Fruit fly (Drosophila melanogaster) whole organism, embryonic: ENCODE measurements around the gene CG43116.

Experiments
- Atf3 ChIP-seq: fragments of 200-800 bp; sonication (Bioruptor generic); optimal IDR thresholded peaks from 3 replicates; lab custom pipeline; 2016; ENCODE audit warnings: missing biosample characterization, missing genetic modification characterization
- Awh ChIP-seq: fragments of 200-800 bp; sonication (Bioruptor generic); IDR thresholded peaks from 2 replicates; pipeline ENCODE4, ENCODE4 v1.3.6; 2022; ENCODE audit warnings: missing biosample characterization, missing genetic modification characterization
- CG10321 ChIP-seq: fragments of 200-800 bp; sonication (Bioruptor generic); IDR thresholded peaks from 2 replicates; pipeline ENCODE4 v1.3.6; 2022; ENCODE audit warnings: missing biosample characterization, missing genetic modification characterization
- CG1529 ChIP-seq: fragments of 200-800 bp; sonication (Bioruptor generic); optimal IDR thresholded peaks from 3 replicates; lab custom pipeline; 2018; ENCODE audit warnings: missing biosample characterization, missing genetic modification characterization
- CG16863 ChIP-seq: fragments of 200-800 bp; sonication (Bioruptor generic); optimal IDR thresholded peaks from 3 replicates; lab custom pipeline; 2016; ENCODE audit warnings: missing biosample characterization, missing genetic modification characterization
- CG17385 ChIP-seq: fragments of 200-800 bp; sonication (Bioruptor generic); optimal IDR thresholded peaks from 3 replicates; lab custom pipeline; 2018; ENCODE audit warnings: missing biosample characterization, mild to moderate bottlenecking, missing genetic modification characterization
- CG2199 ChIP-seq: fragments of 200-800 bp; sonication (Bioruptor generic); IDR thresholded peaks from 3 replicates; pipeline ENCODE4 v1.3.6; 2022; ENCODE audit warnings: missing biosample characterization, missing genetic modification characterization
- CG2875 ChIP-seq: fragments of 200-800 bp; sonication (Bioruptor generic); optimal IDR thresholded peaks from 2 replicates; lab custom pipeline; 2017; ENCODE audit warnings: missing biosample characterization, mild to moderate bottlenecking, missing genetic modification characterization, missing genetic modification reagents
- CG30403 ChIP-seq: fragments of 200-800 bp; sonication (Bioruptor generic); optimal IDR thresholded peaks from 3 replicates; lab custom pipeline; 2016; ENCODE audit warnings: missing biosample characterization, missing genetic modification characterization
- CG32772 ChIP-seq: fragments of 200-800 bp; sonication (Bioruptor generic); IDR thresholded peaks from 2 replicates; pipeline ENCODE4 v1.3.6; 2022; ENCODE audit warnings: missing biosample characterization, missing genetic modification characterization
- CG34422 ChIP-seq: fragments of 200-800 bp; sonication (Bioruptor generic); IDR thresholded peaks from 3 replicates; pipeline ENCODE4 v1.3.6; 2022; ENCODE audit warnings: missing biosample characterization, missing genetic modification characterization
- CG7745 ChIP-seq: fragments of 200-800 bp; sonication (Bioruptor generic); optimal IDR thresholded peaks from 2 replicates; lab custom pipeline; 2018; ENCODE audit warnings: missing biosample characterization, mild to moderate bottlenecking, missing genetic modification characterization, moderate library complexity
- CG7963 ChIP-seq: fragments of 200-800 bp; sonication (Bioruptor generic); IDR thresholded peaks from 3 replicates; pipeline ENCODE4 v1.3.6; 2022; ENCODE audit warnings: missing biosample characterization, missing genetic modification characterization; ENCODE audit not compliant: partially characterized antibody
- CG8281 ChIP-seq: fragments of 200-800 bp; sonication (Bioruptor generic); optimal IDR thresholded peaks from 2 replicates; lab custom pipeline; 2018; ENCODE audit warnings: missing biosample characterization, mild to moderate bottlenecking, missing genetic modification characterization, moderate library complexity
- CG8944 ChIP-seq: fragments of 200-800 bp; sonication (Bioruptor generic); optimal IDR thresholded peaks from 3 replicates; lab custom pipeline; 2016; ENCODE audit warnings: missing biosample characterization, missing genetic modification characterization
- CkIIα-i1 ChIP-seq: fragments of 200-800 bp; sonication (Bioruptor generic); IDR thresholded peaks from 2 replicates; pipeline ENCODE4 v1.3.6; 2022; ENCODE audit warnings: missing biosample characterization, missing genetic modification characterization
- Dref ChIP-seq: fragments of 200-800 bp; sonication (Bioruptor generic); IDR thresholded peaks from 2 replicates; pipeline ENCODE4 v1.3.6; 2022; ENCODE audit warnings: missing biosample characterization, missing genetic modification characterization
- HLHmδ ChIP-seq: fragments of 200-800 bp; sonication (Bioruptor generic); optimal IDR thresholded peaks from 2 replicates; lab custom pipeline; 2018; ENCODE audit warnings: missing biosample characterization, mild to moderate bottlenecking, missing genetic modification characterization, moderate library complexity
- Kr ChIP-seq: fragments of 200-800 bp; sonication (Bioruptor generic); optimal IDR thresholded peaks from 2 replicates; lab custom pipeline; 2017; ENCODE audit warnings: missing biosample characterization, mild to moderate bottlenecking, missing genetic modification characterization
- Med ChIP-seq: fragments of 200-800 bp; sonication (Bioruptor generic); peaks from one replicate; lab custom pipeline; 2016; ENCODE audit warnings: missing biosample characterization, missing genetic modification characterization, mild to moderate bottlenecking, inconsistent platforms, moderate library complexity
- Nf-YA ChIP-seq: fragments of 200-800 bp; sonication (Bioruptor generic); IDR thresholded peaks from 2 replicates; pipeline ENCODE4 v1.3.6; 2022; ENCODE audit warnings: missing biosample characterization, missing genetic modification characterization
- NfI ChIP-seq: fragments of 200-800 bp; sonication (Bioruptor generic); optimal IDR thresholded peaks from 3 replicates; lab custom pipeline; 2018; ENCODE audit warnings: missing biosample characterization, mild to moderate bottlenecking, missing genetic modification characterization, moderate library complexity
- Oli ChIP-seq: fragments of 200-800 bp; sonication (Bioruptor generic); optimal IDR thresholded peaks from 2 replicates; lab custom pipeline; 2018; ENCODE audit warnings: missing biosample characterization, mild to moderate bottlenecking, missing genetic modification characterization, moderate library complexity
- Poxn ChIP-seq: fragments of 200-800 bp; sonication (Bioruptor generic); IDR thresholded peaks from 2 replicates; pipeline ENCODE4 v1.3.6; 2022; ENCODE audit warnings: missing biosample characterization, missing genetic modification characterization
- ab ChIP-seq: fragments of 200-800 bp; sonication (Bioruptor generic); optimal IDR thresholded peaks from 2 replicates; lab custom pipeline; 2016; ENCODE audit warnings: missing biosample characterization, missing genetic modification characterization
- ap ChIP-seq: fragments of 200-800 bp; sonication (Bioruptor generic); IDR thresholded peaks from 2 replicates; pipeline ENCODE4 v1.3.6; 2022; ENCODE audit warnings: missing biosample characterization, missing genetic modification characterization
- ara ChIP-seq: fragments of 200-800 bp; sonication (Bioruptor generic); IDR thresholded peaks from 2 replicates; pipeline ENCODE4 v1.3.6; 2022; ENCODE audit warnings: missing biosample characterization, missing genetic modification characterization
- cg ChIP-seq: fragments of 200-800 bp; sonication (Bioruptor generic); optimal IDR thresholded peaks from 3 replicates; lab custom pipeline; 2019; ENCODE audit warnings: missing biosample characterization, mild to moderate bottlenecking, missing genetic modification characterization, moderate library complexity
- da ChIP-seq: fragments of 200-800 bp; sonication (Bioruptor generic); optimal IDR thresholded peaks from 2 replicates; lab custom pipeline; 2016; ENCODE audit warnings: missing biosample characterization, missing genetic modification characterization
- dmrt11E ChIP-seq: fragments of 200-800 bp; sonication (Bioruptor generic); optimal IDR thresholded peaks from 3 replicates; lab custom pipeline; 2018; ENCODE audit warnings: missing biosample characterization, mild to moderate bottlenecking, missing genetic modification characterization, moderate library complexity
- dysf ChIP-seq: fragments of 200-800 bp; sonication (Bioruptor generic); IDR thresholded peaks from 3 replicates; pipeline ENCODE4 v1.3.6; 2022; ENCODE audit warnings: missing biosample characterization, missing genetic modification characterization
- ind ChIP-seq: fragments of 200-800 bp; sonication (Bioruptor generic); optimal IDR thresholded peaks from 3 replicates; lab custom pipeline; 2016; ENCODE audit warnings: missing biosample characterization, missing genetic modification characterization
- insv ChIP-seq, 2 experiments: fragments of 200-800 bp; sonication (Bioruptor generic); optimal IDR thresholded peaks; 3 replicates each; lab custom pipeline; 2016 to 2018; ENCODE audit warnings: missing biosample characterization in 2 of 2, missing genetic modification characterization in 2 of 2
- kah ChIP-seq: fragments of 200-800 bp; sonication (Bioruptor generic); optimal IDR thresholded peaks from 2 replicates; lab custom pipeline; 2018; ENCODE audit warnings: missing biosample characterization, mild to moderate bottlenecking, missing genetic modification characterization
- kni ChIP-seq: fragments of 200-800 bp; sonication (Bioruptor generic); optimal IDR thresholded peaks from 3 replicates; lab custom pipeline; 2017; ENCODE audit warnings: mild to moderate bottlenecking, missing biosample characterization, missing genetic modification reagents, missing genetic modification characterization
- nerfin-1 ChIP-seq: fragments of 200-800 bp; sonication (Bioruptor generic); optimal IDR thresholded peaks from 3 replicates; lab custom pipeline; 2019; ENCODE audit warnings: missing biosample characterization, mild to moderate bottlenecking, missing genetic modification characterization, moderate library complexity
- oc ChIP-seq: fragments of 200-800 bp; sonication (Bioruptor generic); optimal IDR thresholded peaks from 2 replicates; lab custom pipeline; 2018; ENCODE audit warnings: missing biosample characterization, mild to moderate bottlenecking, missing genetic modification characterization, moderate library complexity
- p53 ChIP-seq: fragments of 200-800 bp; sonication (Bioruptor generic); optimal IDR thresholded peaks from 2 replicates; lab custom pipeline; 2016; ENCODE audit warnings: missing biosample characterization, missing genetic modification characterization
- pros ChIP-seq: fragments of 200-800 bp; sonication (Bioruptor generic); optimal IDR thresholded peaks from 3 replicates; lab custom pipeline; 2019; ENCODE audit warnings: missing biosample characterization, mild to moderate bottlenecking, missing genetic modification characterization, moderate library complexity
- row ChIP-seq: fragments of 200-800 bp; sonication (Bioruptor generic); IDR thresholded peaks from 3 replicates; pipeline ENCODE4 v1.3.6; 2022; ENCODE audit warnings: missing biosample characterization, missing genetic modification characterization
- schlank ChIP-seq: fragments of 200-800 bp; sonication (Bioruptor generic); optimal IDR thresholded peaks from 2 replicates; lab custom pipeline; 2018; ENCODE audit warnings: missing biosample characterization, mild to moderate bottlenecking, missing genetic modification characterization
- sens ChIP-seq: fragments of 200-800 bp; sonication (Bioruptor generic); peaks from one replicate; lab custom pipeline; 2016; ENCODE audit warnings: missing biosample characterization, missing genetic modification characterization
- slbo ChIP-seq: fragments of 200-800 bp; sonication (Bioruptor generic); IDR thresholded peaks from 2 replicates; pipeline ENCODE4 v1.3.6; 2022; ENCODE audit warnings: missing biosample characterization, missing genetic modification characterization
- sqz ChIP-seq: fragments of 200-800 bp; sonication (Bioruptor generic); optimal IDR thresholded peaks from 3 replicates; lab custom pipeline; 2018; ENCODE audit warnings: missing biosample characterization, mild to moderate bottlenecking, missing genetic modification characterization
- tll ChIP-seq, 2 experiments: fragments of 200-800 bp in 1 of 2; fragments of >200 bp in 1 of 2; sonication (Bioruptor generic) in 1 of 2; optimal IDR thresholded peaks; 2 replicates each; lab custom pipeline; 2017 to 2019; ENCODE audit warnings: missing biosample characterization in 2 of 2, missing genetic modification characterization in 2 of 2, mild to moderate bottlenecking in 1 of 2, moderate library complexity in 1 of 2
- wor ChIP-seq: fragments of 200-800 bp; sonication (Bioruptor generic); IDR thresholded peaks from 2 replicates; pipeline ENCODE4 v1.3.6; 2022; ENCODE audit warnings: missing biosample characterization, missing genetic modification characterization

The CG43116 gene

dm6 chr3R:26031968-26032610 lies 35.3 kb upstream of the CG43116 start (continued):
- TF ChIP-seq ap (GFP tag; lab: Robert Waterston, UW), result no peak
- no peak for TF ChIP-seq CG7963 (GFP tag; lab: Robert Waterston, UW)
- TF ChIP-seq sens (GFP tag; lab: Kevin White, UChicago), result peak; percentile 46
- TF ChIP-seq CG16863, result no peak
- no peak for TF ChIP-seq p53 (GFP tag; lab: Kevin White, UChicago)
- no peak for TF ChIP-seq CG1529 (GFP tag; lab: Kevin White, UChicago)
- no peak for TF ChIP-seq schlank (tag; lab: Kevin White, UChicago)
- TF ChIP-seq kah (GFP tag; lab: Kevin White, UChicago), result no peak
- 0 out of 3 replicates have a peak, but pooled peaks have one; percentile 31 for TF ChIP-seq dysf (GFP tag; lab: Robert Waterston, UW)
- TF ChIP-seq Dref (GFP tag; lab: Robert Waterston, UW), result no peak
- 0 out of 2 replicates have a peak, but pooled peaks have one; percentile 28 for TF ChIP-seq Awh (GFP tag; lab: Robert Waterston, UW)
- no peak for TF ChIP-seq CkIIα-i1
- peak; percentile 87 for TF ChIP-seq Kr (GFP tag; lab: Kevin White, UChicago)
- TF ChIP-seq CG10321 (GFP tag; lab: Robert Waterston, UW), result no peak
- TF ChIP-seq CG7745 (tag; lab: Kevin White, UChicago), result peak; percentile 1
- TF ChIP-seq CG34422 (GFP tag; lab: Robert Waterston, UW), result no peak
- peak; percentile 51 for TF ChIP-seq oc
- peak; percentile 72 for TF ChIP-seq da
- peak; percentile 12 for TF ChIP-seq cg
- no peak for TF ChIP-seq Nf-YA (GFP tag; lab: Robert Waterston, UW)
- peak; percentile 30 for TF ChIP-seq CG8281
- TF ChIP-seq ind (GFP tag; lab: Kevin White, UChicago), result no peak
- peak in 1 of 2 experiments; percentile 27 for TF ChIP-seq insv (GFP tag; optimal IDR thresholded peaks at IDR 0.05; lab: Kevin White, UChicago)
- no peak for TF ChIP-seq Poxn (GFP tag; lab: Robert Waterston, UW)
- peak; percentile 85 for TF ChIP-seq sqz (GFP tag; lab: Kevin White, UChicago)
- TF ChIP-seq CG2199 (GFP tag; lab: Robert Waterston, UW), result peak; percentile 65; the same call in 1 of the 3 replicates
- no peak for TF ChIP-seq Med (GFP tag; lab: Kevin White, UChicago)
- no peak for TF ChIP-seq dmrt11E (tag; lab: Kevin White, UChicago)
- no peak for TF ChIP-seq CG32772 (GFP tag; lab: Robert Waterston, UW)
- no peak for TF ChIP-seq CG8944 (GFP tag; lab: Kevin White, UChicago)
- no peak for TF ChIP-seq Atf3 (GFP tag; lab: Kevin White, UChicago)
- peak; percentile 72 for TF ChIP-seq kni (GFP tag; lab: Kevin White, UChicago)
- TF ChIP-seq CG17385 (GFP tag; lab: Kevin White, UChicago), result no peak
- TF ChIP-seq pros (GFP tag; lab: Kevin White, UChicago), result peak; percentile 90
- TF ChIP-seq CG2875 (GFP tag; lab: Kevin White, UChicago), result no peak
- TF ChIP-seq Oli (tag; lab: Kevin White, UChicago), result no peak
- peak; percentile 54 for TF ChIP-seq nerfin-1 (tag; lab: Kevin White, UChicago)
- peak; percentile 57 for TF ChIP-seq HLHmδ (GFP tag; lab: Kevin White, UChicago)
- no peak for TF ChIP-seq CG30403 (GFP tag; lab: Kevin White, UChicago)
- no peak for TF ChIP-seq NfI (GFP tag; lab: Kevin White, UChicago)
- no peak for TF ChIP-seq ab (GFP tag; lab: Kevin White, UChicago)
- no peak for TF ChIP-seq row (GFP tag; lab: Robert Waterston, UW)
- TF ChIP-seq ara (GFP tag; lab: Robert Waterston, UW), result no peak; the same call in 1 of the 2 replicates
- TF ChIP-seq tll (GFP tag; optimal IDR thresholded peaks at IDR 0.05; lab: Kevin White, UChicago), result peak in 1 of 2 experiments; percentile 44
- TF ChIP-seq wor, result no peak
- TF ChIP-seq slbo (GFP tag; lab: Robert Waterston, UW), result no peak
